Worm (Caenorhabditis elegans) whole organism, L4 larva: ENCODE measurements around the gene srh-115.
A peak's percentile ranks its signal among the peaks of the same experiment; 100 is the strongest.

Source experiments
- F26F4.8 ChIP-seq: fragments of 200-800 bp; sonication (Bioruptor generic); conservative IDR thresholded peaks from 2 replicates; pipeline ENCODE4 v1.3.6; 2022; ENCODE audit warnings: missing genetic modification characterization, missing compliant biosample characterization
- F44E2.7 ChIP-seq: fragments of 200-800 bp; sonication (Bioruptor generic); IDR thresholded peaks from 2 replicates; pipeline ENCODE4 v2.1.2; 2022; ENCODE audit warnings: missing genetic modification characterization, missing compliant biosample characterization
- R02D3.7 ChIP-seq: fragments of 150-350 bp; sonication (generic microtip); optimal IDR thresholded peaks from 3 replicates; lab custom pipeline; 2014; ENCODE audit warnings: missing biosample characterization, missing genetic modification characterization
- Y105C5A.15 ChIP-seq: fragments of 200-800 bp; sonication (Bioruptor generic); IDR thresholded peaks from 2 replicates; pipeline ENCODE4 v1.3.6; 2022; ENCODE audit warnings: missing genetic modification characterization, missing compliant biosample characterization
- aha-1 ChIP-seq: fragments of 150-350 bp; peaks from one replicate; lab custom pipeline; 2014; ENCODE audit warnings: missing biosample characterization, missing genetic modification characterization
- aly-2 ChIP-seq: sonication (generic microtip); optimal IDR thresholded peaks from 2 replicates; lab custom pipeline; 2018; ENCODE audit warnings: missing biosample characterization, missing genetic modification characterization
- ama-1 ChIP-seq: fragments of 150-350 bp; optimal IDR thresholded peaks from 2 replicates; lab custom pipeline; 2014; ENCODE audit warnings: inconsistent platforms, mixed read lengths
- ceh-28 ChIP-seq: fragments of 150-350 bp; optimal IDR thresholded peaks from 2 replicates; lab custom pipeline; 2014; ENCODE audit warnings: missing biosample characterization, missing genetic modification reagents, missing genetic modification characterization
- ceh-44 ChIP-seq: fragments of 200-800 bp; sonication (Bioruptor generic); IDR thresholded peaks from 2 replicates; pipeline ENCODE4 v1.3.6; 2022; ENCODE audit warnings: missing genetic modification reagents, missing genetic modification characterization, missing compliant biosample characterization
- daf-8 ChIP-seq: fragments of 200-800 bp; sonication (Bioruptor generic); IDR thresholded peaks from 2 replicates; pipeline ENCODE4 v1.3.6; 2022; ENCODE audit warnings: missing genetic modification characterization, missing compliant biosample characterization
- dmd-8 ChIP-seq: fragments of 200-800 bp; sonication (Bioruptor generic); IDR thresholded peaks from 2 replicates; pipeline ENCODE4 v1.3.6; 2022; ENCODE audit warnings: missing genetic modification characterization, missing compliant biosample characterization
- dmd-9 ChIP-seq: fragments of 200-800 bp; sonication (Bioruptor generic); IDR thresholded peaks from 2 replicates; pipeline ENCODE4 v1.3.6; 2022; ENCODE audit warnings: missing genetic modification reagents, missing genetic modification characterization, missing compliant biosample characterization
- duxl-1 ChIP-seq: sonication (generic microtip); optimal IDR thresholded peaks from 2 replicates; lab custom pipeline; 2016; ENCODE audit warnings: mild to moderate bottlenecking, missing genetic modification characterization, moderate library complexity, missing compliant biosample characterization; ENCODE audit not compliant: poor library complexity
- egl-27 ChIP-seq: sonication (generic microtip); optimal IDR thresholded peaks from 3 replicates; lab custom pipeline; 2017; ENCODE audit warnings: missing biosample characterization, missing genetic modification reagents, missing genetic modification characterization
- fkh-10 ChIP-seq: fragments of 150-350 bp; optimal IDR thresholded peaks from 2 replicates; lab custom pipeline; 2014; ENCODE audit warnings: missing biosample characterization, missing genetic modification reagents, missing genetic modification characterization
- hlh-30 ChIP-seq: sonication (generic microtip); optimal IDR thresholded peaks from 2 replicates; lab custom pipeline; 2017; ENCODE audit warnings: antibody characterized with exemption, mild to moderate bottlenecking, missing genetic modification characterization, missing compliant biosample characterization; ENCODE audit not compliant: insufficient read depth
- jun-1 ChIP-seq: fragments of 150-350 bp; optimal IDR thresholded peaks from 2 replicates; lab custom pipeline; 2014; ENCODE audit warnings: missing biosample characterization, missing genetic modification reagents, missing genetic modification characterization
- lin-1 ChIP-seq: fragments of 200-800 bp; sonication (Bioruptor generic); IDR thresholded peaks from 2 replicates; pipeline ENCODE4 v1.3.6; 2022; ENCODE audit warnings: missing genetic modification reagents, missing genetic modification characterization, missing compliant biosample characterization
- lsy-2 ChIP-seq, 2 experiments: fragments of 150-350 bp in 1 of 2; sonication (generic microtip) in 1 of 2; optimal IDR thresholded peaks; 2 replicates each; lab custom pipeline; 2014 to 2017; ENCODE audit warnings: missing biosample characterization in 2 of 2, missing genetic modification characterization in 2 of 2
- mdt-29 ChIP-seq: fragments of 200-800 bp; sonication (Bioruptor generic); IDR thresholded peaks from 2 replicates; pipeline ENCODE4 v1.3.6; 2022; ENCODE audit warnings: missing genetic modification reagents, missing genetic modification characterization, missing compliant biosample characterization
- nhr-10 ChIP-seq: fragments of 150-350 bp; optimal IDR thresholded peaks from 2 replicates; lab custom pipeline; 2014; ENCODE audit warnings: missing biosample characterization, missing genetic modification characterization
- nhr-102 ChIP-seq: sonication (generic microtip); optimal IDR thresholded peaks from 2 replicates; lab custom pipeline; 2016; ENCODE audit warnings: mild to moderate bottlenecking, missing genetic modification characterization, moderate library complexity, missing compliant biosample characterization
- nhr-28 ChIP-seq: fragments of 150-350 bp; optimal IDR thresholded peaks from 2 replicates; lab custom pipeline; 2014; ENCODE audit warnings: missing biosample characterization, missing genetic modification characterization
- nhr-48 ChIP-seq: sonication (generic microtip); optimal IDR thresholded peaks from 2 replicates; lab custom pipeline; 2016; ENCODE audit warnings: mild to moderate bottlenecking, missing genetic modification characterization, missing compliant biosample characterization
- nhr-77 ChIP-seq: fragments of 150-350 bp; optimal IDR thresholded peaks from 2 replicates; lab custom pipeline; 2014; ENCODE audit warnings: missing biosample characterization, missing genetic modification characterization
- php-3 ChIP-seq: fragments of 200-800 bp; sonication (Bioruptor generic); IDR thresholded peaks from 2 replicates; pipeline ENCODE4 v1.3.6; 2022; ENCODE audit warnings: missing genetic modification reagents, missing genetic modification characterization, missing compliant biosample characterization
- skn-1 ChIP-seq: fragments of 150-350 bp; optimal IDR thresholded peaks from 2 replicates; lab custom pipeline; 2014; ENCODE audit warnings: missing biosample characterization, missing genetic modification characterization
- snpc-4 ChIP-seq: fragments of 150-350 bp; optimal IDR thresholded peaks from 2 replicates; lab custom pipeline; 2014; ENCODE audit warnings: missing biosample characterization, missing genetic modification characterization
- tag-97 ChIP-seq: fragments of 200-800 bp; sonication (Bioruptor generic); IDR thresholded peaks from 2 replicates; pipeline ENCODE4 v1.3.6; 2022; ENCODE audit warnings: missing genetic modification characterization, missing compliant biosample characterization
- unc-130 ChIP-seq: sonication (generic microtip); optimal IDR thresholded peaks from 2 replicates; lab custom pipeline; 2016; ENCODE audit warnings: missing genetic modification reagents, missing genetic modification characterization, missing compliant biosample characterization
- unc-39 ChIP-seq: sonication (generic microtip); optimal IDR thresholded peaks from 2 replicates; lab custom pipeline; 2017; ENCODE audit warnings: missing biosample characterization, missing genetic modification characterization
- unc-62 ChIP-seq, 3 experiments: fragments of 150-350 bp in 1 of 3; sonication (generic microtip); optimal IDR thresholded peaks in 2 of 3; peaks in 1 of 3; 1 replicate in 1 of 3; 2 replicates in 2 of 3; lab custom pipeline; 2014 to 2017; ENCODE audit warnings: missing biosample characterization in 3 of 3, missing genetic modification characterization in 3 of 3, missing genetic modification reagents in 3 of 3, missing genotype in 1 of 3
- zfp-3 ChIP-seq: fragments of 200-800 bp; sonication (Bioruptor generic); conservative IDR thresholded peaks from 2 replicates; pipeline ENCODE4 v1.3.6; 2022; ENCODE audit warnings: missing genetic modification reagents, missing genetic modification characterization, missing compliant biosample characterization
- zip-11 ChIP-seq: fragments of 200-800 bp; sonication (Bioruptor generic); IDR thresholded peaks from 2 replicates; pipeline ENCODE4 v1.3.6; 2022; ENCODE audit warnings: missing genetic modification characterization, missing compliant biosample characterization
- ztf-11 ChIP-seq: fragments of 150-350 bp; optimal IDR thresholded peaks from 2 replicates; lab custom pipeline; 2014; ENCODE audit warnings: missing biosample characterization, missing genetic modification characterization
- ztf-7 ChIP-seq: fragments of 150-350 bp; optimal IDR thresholded peaks from 2 replicates; lab custom pipeline; 2014; ENCODE audit warnings: missing biosample characterization, missing genetic modification characterization

The srh-115 gene

ce11 chrV:17272112-17272511, 16.6 kb downstream of the srh-115 start:
- TF ChIP-seq nhr-77 (tag; lab: Kevin White, UChicago), result no peak
- peak in 1 of 2 experiments; percentile 91 for TF ChIP-seq unc-62 (GFP tag; optimal IDR thresholded peaks at IDR 0.05 in 1 of 2; lab: Kevin White, UChicago)
- TF ChIP-seq unc-62 (tag; optimal IDR thresholded peaks at IDR 0.05; lab: Kevin White, UChicago), result no peak

- no peak for TF ChIP-seq daf-8 (GFP tag; lab: Robert Waterston, UW)
- no peak for TF ChIP-seq nhr-28 (tag; lab: Kevin White, UChicago)
- TF ChIP-seq nhr-102, result no peak
- TF ChIP-seq F44E2.7 (GFP tag; lab: Robert Waterston, UW), result no peak
- no peak for TF ChIP-seq hlh-30 (tag; lab: Kevin White, UChicago)
- TF ChIP-seq lin-1, result no peak
- TF ChIP-seq egl-27 (tag; lab: Kevin White, UChicago), result no peak
- TF ChIP-seq aha-1 (tag; lab: Kevin White, UChicago), result no peak
- TF ChIP-seq Y105C5A.15, result no peak
- no peak for TF ChIP-seq ceh-44 (GFP tag; lab: Robert Waterston, UW)
- no peak for TF ChIP-seq unc-62 (GFP tag; optimal IDR thresholded peaks at IDR 0.05 in 1 of 2; lab: Kevin White, UChicago)
- TF ChIP-seq unc-62 (tag; optimal IDR thresholded peaks at IDR 0.05; lab: Kevin White, UChicago), result no peak
- no peak for TF ChIP-seq nhr-10 (tag; lab: Kevin White, UChicago)
- no peak for TF ChIP-seq zip-11
Measured at ce11 chrV:17273249-17273648, 17.7 kb downstream of the srh-115 start, which contains the start of gene K10G4.10. TSS of gene K10G4.10 (plus strand) at chrV:17273549.

ce11 chrV:17284159-17284558, 28.6 kb downstream of the srh-115 start:
- TF ChIP-seq lsy-2 (tag; optimal IDR thresholded peaks at IDR 0.05; lab: Kevin White, UChicago) (no peak), aha-1 (tag; lab: Kevin White, UChicago) (peak; percentile 95)

- TF ChIP-seq php-3 (GFP tag; lab: Robert Waterston, UW), result no peak
- no peak for TF ChIP-seq ztf-7
- 0 out of 2 replicates have a peak, but pooled peaks have one; percentile 17 for TF ChIP-seq ceh-44 (GFP tag; lab: Robert Waterston, UW)
- TF ChIP-seq unc-39 (tag; lab: Kevin White, UChicago), result no peak
- TF ChIP-seq aha-1 (tag; lab: Kevin White, UChicago), result peak; percentile 92
Measured at ce11 chrV:17292740-17293139, 37.2 kb downstream of the srh-115 start.

ce11 chrV:17296443-17296842, 40.9 kb downstream of the srh-115 start:
- no peak for TF ChIP-seq snpc-4 (tag; lab: Kevin White, UChicago)
- TF ChIP-seq unc-62 (GFP tag; optimal IDR thresholded peaks at IDR 0.05 in 1 of 2; lab: Kevin White, UChicago), result peak in 1 of 2 experiments; percentile 92
- TF ChIP-seq unc-62 (tag; optimal IDR thresholded peaks at IDR 0.05; lab: Kevin White, UChicago), result no peak

- no peak for TF ChIP-seq R02D3.7 (tag; lab: Kevin White, UChicago)
- no peak for TF ChIP-seq zfp-3
- peak in 1 of 2 experiments; percentile 92 for TF ChIP-seq unc-62 (GFP tag; optimal IDR thresholded peaks at IDR 0.05 in 1 of 2; lab: Kevin White, UChicago)
- no peak for TF ChIP-seq unc-62 (tag; optimal IDR thresholded peaks at IDR 0.05; lab: Kevin White, UChicago)
- no peak for TF ChIP-seq daf-8 (GFP tag; lab: Robert Waterston, UW)
- TF ChIP-seq zip-11, result no peak
Measured at ce11 chrV:17298657-17299056, 43.1 kb downstream of the srh-115 start.

ce11 chrV:17301375-17301774, 45.8 kb downstream of the srh-115 start, which contains the start of gene K10G4.5:
TSS of gene K10G4.5 (minus strand) at chrV:17301475.
- TF ChIP-seq dmd-9 (GFP tag; lab: Robert Waterston, UW) (no peak), nhr-10 (tag; lab: Kevin White, UChicago) (no peak), duxl-1 (no peak), mdt-29 (GFP tag; lab: Robert Waterston, UW) (no peak), tag-97 (no peak), dmd-8 (no peak), fkh-10 (no peak), F26F4.8 (GFP tag; lab: Robert Waterston, UW) (no peak), jun-1 (tag; lab: Kevin White, UChicago) (no peak), unc-130 (GFP tag; lab: Kevin White, UChicago) (no peak), ztf-11 (tag; lab: Kevin White, UChicago) (no peak), nhr-48 (tag; lab: Kevin White, UChicago) (no peak), ceh-28 (no peak), skn-1 (no peak), unc-39 (tag; lab: Kevin White, UChicago) (no peak), ama-1 (lab: Kevin White, UChicago) (no peak), lin-1 (no peak), aly-2 (tag; lab: Kevin White, UChicago) (no peak)
